Worm (Caenorhabditis elegans) whole organism, L2 larva: Measurements from ENCODE around the gene R09H3.3.

ENCODE experiments used
- C34F6.9 ChIP-seq: fragments of 150-350 bp; optimal IDR thresholded peaks from 2 replicates; lab custom pipeline; 2014; ENCODE audit warnings: missing biosample characterization, missing genetic modification characterization
- dmd-4 ChIP-seq: sonication (generic microtip); optimal IDR thresholded peaks from 2 replicates; lab custom pipeline; 2017; ENCODE audit warnings: missing biosample characterization, missing genetic modification characterization
- lin-13 ChIP-seq: fragments of 150-350 bp; optimal IDR thresholded peaks from 2 replicates; lab custom pipeline; 2014; ENCODE audit warnings: missing biosample characterization, missing genetic modification reagents, missing genetic modification characterization
- lin-39 ChIP-seq: fragments of 150-350 bp; optimal IDR thresholded peaks from 2 replicates; lab custom pipeline; 2014; ENCODE audit warnings: missing biosample characterization, missing genetic modification reagents, missing genetic modification characterization
- lsy-2 ChIP-seq, 2 experiments: fragments of 150-350 bp in 1 of 2; sonication (generic microtip) in 1 of 2; optimal IDR thresholded peaks; 2 replicates each; lab custom pipeline; 2014 to 2017; ENCODE audit warnings: missing biosample characterization in 2 of 2, missing genetic modification characterization in 2 of 2
- mbf-1 ChIP-seq: sonication (generic microtip); optimal IDR thresholded peaks from 2 replicates; lab custom pipeline; 2017; ENCODE audit warnings: missing biosample characterization, missing genetic modification characterization
- nhr-12 ChIP-seq: fragments of 150-350 bp; optimal IDR thresholded peaks from 2 replicates; lab custom pipeline; 2014; ENCODE audit warnings: missing biosample characterization, missing genetic modification characterization
- nhr-129 ChIP-seq: fragments of 150-350 bp; optimal IDR thresholded peaks from 2 replicates; lab custom pipeline; 2014; ENCODE audit warnings: missing biosample characterization, missing genetic modification characterization
- nhr-23 ChIP-seq: fragments of 150-350 bp; optimal IDR thresholded peaks from 2 replicates; lab custom pipeline; 2014; ENCODE audit warnings: missing biosample characterization, missing genetic modification reagents, missing genetic modification characterization
- nhr-77 ChIP-seq: fragments of 150-350 bp; optimal IDR thresholded peaks from 2 replicates; lab custom pipeline; 2014; ENCODE audit warnings: missing biosample characterization, missing genetic modification characterization
- snpc-4 ChIP-seq: fragments of 150-350 bp; optimal IDR thresholded peaks from 2 replicates; lab custom pipeline; 2014; ENCODE audit warnings: missing biosample characterization, missing genetic modification characterization
- unc-55 ChIP-seq: fragments of 150-350 bp; sonication (generic microtip); optimal IDR thresholded peaks from 3 replicates; lab custom pipeline; 2014; ENCODE audit warnings: missing biosample characterization, missing genetic modification reagents, missing genetic modification characterization
- ztf-4 ChIP-seq: fragments of 150-350 bp; optimal IDR thresholded peaks from 2 replicates; lab custom pipeline; 2014; ENCODE audit warnings: missing biosample characterization, missing genetic modification characterization

ce11 chrX:1651668-1652067 lies 17.0 kb downstream of the R09H3.3 start, which contains the start of gene ZK380.4:
- TF ChIP-seq unc-55 (no peak), ztf-4 (tag; lab: Kevin White, UChicago) (no peak), nhr-77 (tag; lab: Kevin White, UChicago) (no peak), nhr-23 (no peak), snpc-4 (tag; lab: Kevin White, UChicago) (no peak), C34F6.9 (tag; lab: Kevin White, UChicago) (no peak), nhr-12 (no peak), mbf-1 (tag; lab: Kevin White, UChicago) (no peak), lin-39 (tag; lab: Kevin White, UChicago) (no peak), lin-13 (GFP tag; lab: Kevin White, UChicago) (no peak), nhr-129 (tag; lab: Kevin White, UChicago) (no peak), lsy-2 (tag; optimal IDR thresholded peaks at IDR 0.05; lab: Kevin White, UChicago) (no peak), dmd-4 (tag; lab: Kevin White, UChicago) (no peak)
